Fruit fly (Drosophila melanogaster): ENCODE measurements around the gene Herp.

Gene Herp

DNA sequence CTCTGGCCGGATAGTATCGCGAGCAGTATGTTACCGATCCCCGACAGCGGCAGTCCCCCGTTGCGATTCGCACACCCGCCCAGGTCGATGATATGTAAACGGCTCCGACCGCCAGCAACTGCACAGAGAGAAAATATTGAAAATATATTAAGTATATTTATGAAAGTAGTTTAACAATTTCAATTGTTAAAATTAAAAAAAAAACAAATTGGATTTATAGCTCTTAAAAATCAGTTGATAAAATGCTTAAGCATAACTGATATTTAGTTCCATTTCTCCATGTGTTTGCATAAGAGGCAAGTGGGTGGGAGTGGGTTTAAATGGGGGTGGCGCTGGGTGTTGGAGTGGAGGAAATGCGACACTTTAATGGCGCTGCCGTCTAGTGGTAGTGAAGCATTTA, 49.6 kb upstream of the Herp start (continued):
- TF ChIP-seq ken (GFP tag; IDR thresholded peaks at IDR 0.05) = no peak

DNA sequence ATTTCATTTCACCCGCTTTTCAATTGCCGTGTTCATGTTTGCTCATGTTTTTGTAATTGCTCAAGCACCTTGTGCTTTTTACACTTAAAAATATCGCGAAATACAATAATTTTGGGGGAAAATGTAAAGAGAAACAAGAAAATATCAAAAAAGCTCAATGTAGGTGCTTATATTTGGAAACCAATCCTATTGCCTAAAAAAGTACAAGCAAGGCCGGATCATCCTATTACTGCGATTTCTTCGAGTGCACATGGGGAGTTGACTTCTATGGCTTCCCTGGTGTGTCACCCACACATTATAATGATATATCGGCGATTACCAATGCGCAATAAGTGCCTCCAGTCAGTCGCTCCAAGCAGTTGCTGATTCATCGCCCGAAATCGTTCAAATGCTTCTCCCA, 41.4 kb upstream of the Herp start:
- TF ChIP-seq CG7786 (GFP tag; optimal IDR thresholded peaks at IDR 0.05) (no peak), CG1647 (GFP tag; optimal IDR thresholded peaks at IDR 0.05) (no peak), Jarid2 (GFP tag; optimal IDR thresholded peaks at IDR 0.05) (no peak), CG14441 (GFP tag; IDR thresholded peaks at IDR 0.05) (no peak), luna (GFP tag; optimal IDR thresholded peaks at IDR 0.05) (no peak), Hmx (GFP tag; optimal IDR thresholded peaks at IDR 0.05) (no peak), slbo (GFP tag; IDR thresholded peaks at IDR 0.05) (peak; percentile 44), NfI (GFP tag; optimal IDR thresholded peaks at IDR 0.05) (no peak), btn (GFP tag; optimal IDR thresholded peaks at IDR 0.05) (no peak), Awh (GFP tag; IDR thresholded peaks at IDR 0.05) (no peak), gt (GFP tag; IDR thresholded peaks at IDR 0.05) (no peak), tgo (GFP tag; IDR thresholded peaks at IDR 0.05) (no peak; the same call in 2 of the 3 replicates), CG31365 (tag; optimal IDR thresholded peaks at IDR 0.05) (no peak), ind (GFP tag; optimal IDR thresholded peaks at IDR 0.05) (no peak), ttk (GFP tag; IDR thresholded peaks at IDR 0.05) (0 out of 2 replicates have a peak, but pooled peaks have one; percentile 22), Oli (tag; optimal IDR thresholded peaks at IDR 0.05) (no peak), dm (GFP tag; optimal IDR thresholded peaks at IDR 0.05) (no peak), Med (GFP tag) (peak; percentile 72), Chrac-16 (GFP tag; optimal IDR thresholded peaks at IDR 0.05) (no peak), CG13624 (GFP tag; optimal IDR thresholded peaks at IDR 0.05) (no peak), CG15514 (GFP tag; optimal IDR thresholded peaks at IDR 0.05) (no peak), stc (GFP tag; IDR thresholded peaks at IDR 0.05) (no peak), CG18262 (tag; optimal IDR thresholded peaks at IDR 0.05) (no peak), HLH3B (GFP tag; IDR thresholded peaks at IDR 0.05) (no peak), CG32772 (GFP tag; IDR thresholded peaks at IDR 0.05) (0 out of 2 replicates have a peak, but pooled peaks have one; percentile 15), shn (GFP tag; optimal IDR thresholded peaks at IDR 0.05) (no peak), CG3838 (GFP tag; optimal IDR thresholded peaks at IDR 0.05) (no peak), abd-A (tag; optimal IDR thresholded peaks at IDR 0.05) (no peak), CG9215 (GFP tag; IDR thresholded peaks at IDR 0.05) (no peak), CG18619 (GFP tag; optimal IDR thresholded peaks at IDR 0.05) (no peak), Rfx (GFP tag; IDR thresholded peaks at IDR 0.05) (peak; percentile 34; the same call in 1 of the 2 replicates), p53 (GFP tag; optimal IDR thresholded peaks at IDR 0.05) (no peak), CG3726 (GFP tag; IDR thresholded peaks at IDR 0.05) (no peak), sqz (GFP tag; optimal IDR thresholded peaks at IDR 0.05) (no peak), mld (GFP tag; IDR thresholded peaks at IDR 0.05; ENCODE audit: partially characterized antibody) (no peak), ara (GFP tag; IDR thresholded peaks at IDR 0.05) (no peak), CG15269 (tag; optimal IDR thresholded peaks at IDR 0.05) (peak; percentile 29), pnt (GFP tag; optimal IDR thresholded peaks at IDR 0.05) (no peak), run (tag; optimal IDR thresholded peaks at IDR 0.05) (no peak), CG6813 (GFP tag; optimal IDR thresholded peaks at IDR 0.05) (no peak), CG2116 (GFP tag; optimal IDR thresholded peaks at IDR 0.05) (no peak), dmrt99B (tag; optimal IDR thresholded peaks at IDR 0.05) (peak; percentile 4), lilli (GFP tag; optimal IDR thresholded peaks at IDR 0.05) (no peak), CG2120 (GFP tag; optimal IDR thresholded peaks at IDR 0.05) (peak; percentile 2), hbn (GFP tag; IDR thresholded peaks at IDR 0.05; ENCODE audit: partially characterized antibody) (no peak), Dek (tag; optimal IDR thresholded peaks at IDR 0.05) (no peak), dati (GFP tag; IDR thresholded peaks at IDR 0.05) (no peak), chif (GFP tag; optimal IDR thresholded peaks at IDR 0.05) (no peak), CG17385 (GFP tag; optimal IDR thresholded peaks at IDR 0.05) (no peak), CG10565 (GFP tag; optimal IDR thresholded peaks at IDR 0.05) (no peak)
